ENCODE assay signal across 2 worm cellular contexts in the genomic region with DNA sequence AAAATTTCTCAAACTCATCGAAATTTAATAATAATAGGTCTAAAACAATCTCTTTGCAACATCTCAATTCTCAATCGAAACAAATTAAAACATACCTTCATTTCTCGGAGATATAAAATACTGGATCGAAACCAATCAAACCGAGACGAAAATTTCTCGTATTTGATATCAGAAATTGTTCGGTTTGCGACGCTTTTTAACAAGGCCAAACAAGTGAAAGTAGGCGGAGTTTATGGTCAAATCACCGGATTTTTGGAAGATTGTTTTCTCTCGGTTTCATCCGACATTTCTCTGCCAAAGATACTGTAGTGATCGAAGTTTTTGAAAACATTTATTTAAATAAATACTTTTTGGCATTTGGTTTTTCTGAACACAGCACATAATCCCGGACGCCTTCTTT.
A peak's percentile ranks its signal among the peaks of the same experiment; 100 is the strongest.
TF ChIP-seq lines count a peak whose summit lies in the region.

A gene (minus strand): TSS at position 157 of the 400 bp plus-strand sequence.

TF ChIP-seq in whole organism, L1 larva, 84 proteins besides CTCF, POLR2A, EP300 and RAD21:
- TF ChIP-seq unc-30 (tag; optimal IDR thresholded peaks at IDR 0.05; lab: Kevin White, UChicago) (no peak), ceh-82 (tag; optimal IDR thresholded peaks at IDR 0.05; lab: Kevin White, UChicago) (no peak), ztf-11 (tag; optimal IDR thresholded peaks at IDR 0.05; lab: Kevin White, UChicago) (no peak), nhr-28 (tag; optimal IDR thresholded peaks at IDR 0.05; lab: Kevin White, UChicago) (no peak), egl-13 (tag; optimal IDR thresholded peaks at IDR 0.05; lab: Kevin White, UChicago) (no peak), xbp-1 (tag; optimal IDR thresholded peaks at IDR 0.05; lab: Kevin White, UChicago) (no peak), fkh-8 (tag; optimal IDR thresholded peaks at IDR 0.05; lab: Kevin White, UChicago) (no peak), mep-1 (tag; optimal IDR thresholded peaks at IDR 0.05; lab: Kevin White, UChicago) (no peak), unc-98 (GFP tag; IDR thresholded peaks at IDR 0.05; lab: Robert Waterston, UW) (no peak), blmp-1 (tag; optimal IDR thresholded peaks at IDR 0.05; lab: Kevin White, UChicago) (peak; percentile 95), ceh-90 (tag; optimal IDR thresholded peaks at IDR 0.05; lab: Kevin White, UChicago) (no peak), nhr-85 (tag; lab: Kevin White, UChicago) (peak; percentile 48), rnt-1 (tag; optimal IDR thresholded peaks at IDR 0.05; lab: Kevin White, UChicago) (no peak), aly-2 (tag; optimal IDR thresholded peaks at IDR 0.05; lab: Kevin White, UChicago) (no peak), pag-3 (tag; optimal IDR thresholded peaks at IDR 0.05; lab: Kevin White, UChicago; ENCODE audit: borderline replicate concordance, insufficient read depth) (no peak), ztf-4 (tag; optimal IDR thresholded peaks at IDR 0.05; lab: Kevin White, UChicago) (no peak), sox-4 (tag; optimal IDR thresholded peaks at IDR 0.05; lab: Kevin White, UChicago) (no peak)

TF ChIP-seq in whole organism, L3 larva, 47 proteins besides CTCF, POLR2A, EP300 and RAD21:
- TF ChIP-seq ama-1 (optimal IDR thresholded peaks at IDR 0.05; lab: Kevin White, UChicago), result no peak
- TF ChIP-seq nhr-23 (tag; optimal IDR thresholded peaks at IDR 0.05; lab: Kevin White, UChicago), result peak; percentile 4
